Fruit fly (Drosophila melanogaster): Measurements from ENCODE around the gene CG11755.

The CG11755 gene

DNA sequence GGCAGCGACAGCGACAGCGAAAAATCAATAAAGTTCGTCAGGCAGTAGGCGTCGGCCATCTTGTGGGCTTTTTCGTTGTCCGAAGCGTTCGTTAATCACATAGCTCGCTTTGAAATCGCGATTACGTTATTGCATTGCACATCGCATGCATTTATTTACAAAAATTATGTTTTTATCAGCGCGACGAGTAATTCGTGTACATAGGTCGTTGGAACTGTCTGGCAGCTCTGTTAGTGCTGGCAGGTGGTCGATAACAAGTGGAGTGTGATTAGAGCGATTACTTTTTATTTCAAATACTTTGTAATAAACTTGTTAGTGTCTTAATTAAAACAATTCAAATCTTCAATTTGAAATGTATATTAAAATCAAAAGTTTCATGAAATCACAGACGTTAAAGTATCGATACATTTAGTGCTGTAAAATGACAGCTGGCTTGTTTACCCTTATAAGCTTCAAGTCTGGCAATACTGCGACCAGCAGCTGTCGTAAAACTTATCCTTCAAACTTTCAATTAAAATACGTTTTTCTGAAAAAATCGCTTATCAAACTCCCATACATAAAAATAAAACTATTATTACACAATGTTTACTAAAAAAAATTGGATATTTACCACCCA, 12.9 kb upstream of the CG11755 start, which contains the start of gene CG8032 (continued):
- TF ChIP-seq CG30020 (tag; optimal IDR thresholded peaks at IDR 0.05) (peak; percentile 38), CG2712 (tag; optimal IDR thresholded peaks at IDR 0.05) (peak; percentile 64), Pdp1 (GFP tag; optimal IDR thresholded peaks at IDR 0.05) (peak; percentile 15 to 47), fd102C (GFP tag; optimal IDR thresholded peaks at IDR 0.05) (no peak), CG4617 (GFP tag; optimal IDR thresholded peaks at IDR 0.05; ENCODE audit: borderline replicate concordance) (peak; percentile 61), CG9797 (GFP tag; optimal IDR thresholded peaks at IDR 0.05) (peak; percentile 26), Hr39 (optimal IDR thresholded peaks at IDR 0.05) (no peak), CG14860 (GFP tag; IDR thresholded peaks at IDR 0.05; ENCODE audit: partially characterized antibody) (peak; percentile 51; the same call in 1 of the 3 replicates), CG3838 (GFP tag; optimal IDR thresholded peaks at IDR 0.05) (no peak), CG13424 (tag; optimal IDR thresholded peaks at IDR 0.05) (peak; percentile 62), aop (GFP tag; IDR thresholded peaks at IDR 0.05) (no peak), pnt (GFP tag; optimal IDR thresholded peaks at IDR 0.05) (peak; percentile 34), so (GFP tag; IDR thresholded peaks at IDR 0.05) (no peak), Dref (GFP tag; IDR thresholded peaks at IDR 0.05) (peak; percentile 72), sr (GFP tag; IDR thresholded peaks at IDR 0.05) (no peak), CG9215 (GFP tag; IDR thresholded peaks at IDR 0.05) (peak; percentile 78), crc (GFP tag; optimal IDR thresholded peaks at IDR 0.05) (no peak), CG9727 (GFP tag; optimal IDR thresholded peaks at IDR 0.05) (peak; percentile 49), Blimp-1 (GFP tag; optimal IDR thresholded peaks at IDR 0.05) (peak; percentile 29), H2.0 (GFP tag; IDR thresholded peaks at IDR 0.05) (0 out of 2 replicates have a peak, but pooled peaks have one; percentile 18), Lim3 (GFP tag; IDR thresholded peaks at IDR 0.05) (no peak), corto (GFP tag; optimal IDR thresholded peaks at IDR 0.05) (no peak), MESR4 (GFP tag; optimal IDR thresholded peaks at IDR 0.05) (peak; percentile 71), CG1024 (GFP tag; IDR thresholded peaks at IDR 0.05) (no peak), tgo (GFP tag; IDR thresholded peaks at IDR 0.05) (no peak; the same call in 2 of the 3 replicates), luna (GFP tag; optimal IDR thresholded peaks at IDR 0.05) (peak; percentile 13), gcm (GFP tag; optimal IDR thresholded peaks at IDR 0.05) (peak; percentile 36), lab (GFP tag; optimal IDR thresholded peaks at IDR 0.05) (peak; percentile 33), CG17829 (tag; optimal IDR thresholded peaks at IDR 0.05) (peak; percentile 52), CG3281 (GFP tag; optimal IDR thresholded peaks at IDR 0.05) (no peak), tll (GFP tag; optimal IDR thresholded peaks at IDR 0.05) (peak in 1 of 2 experiments; percentile 40), zfh2 (GFP tag; optimal IDR thresholded peaks at IDR 0.05) (peak; percentile 48), unc-4 (GFP tag; IDR thresholded peaks at IDR 0.05; ENCODE audit: partially characterized antibody) (peak; percentile 71), her (GFP tag; optimal IDR thresholded peaks at IDR 0.05) (peak; percentile 27), Elba2 (GFP tag; optimal IDR thresholded peaks at IDR 0.05) (peak; percentile 22), Sox100B (GFP tag; optimal IDR thresholded peaks at IDR 0.05) (peak; percentile 25), az2 (GFP tag; optimal IDR thresholded peaks at IDR 0.05) (peak; percentile 35), BEAF-32 (GFP tag; optimal IDR thresholded peaks at IDR 0.05) (peak; percentile 81), CG2129 (GFP tag; IDR thresholded peaks at IDR 0.05; ENCODE audit: partially characterized antibody) (peak; percentile 34; the same call in 1 of the 2 replicates), eyg (GFP tag; optimal IDR thresholded peaks at IDR 0.05) (peak; percentile 31), CG8290 (GFP tag; optimal IDR thresholded peaks at IDR 0.05) (peak; percentile 80), CG8290 (tag; optimal IDR thresholded peaks at IDR 0.05) (peak; percentile 53 to 84), chinmo (GFP tag; IDR thresholded peaks at IDR 0.05; ENCODE audit: partially characterized antibody) (0 out of 4 replicates have a peak, but pooled peaks have one; percentile 61), ind (GFP tag; optimal IDR thresholded peaks at IDR 0.05) (peak; percentile 61), p53 (GFP tag; optimal IDR thresholded peaks at IDR 0.05) (peak; percentile 32), Camta (GFP tag; optimal IDR thresholded peaks at IDR 0.05) (peak; percentile 47), CG15514 (GFP tag; optimal IDR thresholded peaks at IDR 0.05) (peak; percentile 54), CG1647 (GFP tag; optimal IDR thresholded peaks at IDR 0.05) (peak; percentile 2), lbe (GFP tag; optimal IDR thresholded peaks at IDR 0.05) (peak; percentile 16)

All from whole organism, embryonic.